Worm (Caenorhabditis elegans): ENCODE measurements around the gene snx-6.

snx-6 gene

DNA sequence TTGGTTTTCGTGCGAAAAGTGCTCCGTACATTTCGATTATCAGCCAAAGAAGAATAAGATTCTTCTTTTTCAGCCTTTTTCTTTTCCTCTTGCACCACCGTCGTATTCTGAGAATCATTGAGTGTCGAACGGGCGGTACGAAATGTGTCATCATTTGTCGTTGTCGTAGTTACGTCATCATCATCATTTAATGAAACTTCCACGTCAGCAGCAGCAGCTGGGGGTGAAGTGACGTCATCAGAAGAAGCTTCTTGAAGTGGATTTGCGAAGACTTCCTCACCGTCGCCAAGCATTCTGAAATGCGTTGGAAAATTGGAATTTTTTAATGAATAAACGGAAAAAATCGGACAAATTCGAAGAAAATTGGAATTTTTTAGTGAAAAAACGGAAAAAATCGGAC lies at the start of gene snx-6:
Gene snx-6 (minus strand): TSS at position 294 of the 400 bp plus-strand sequence.
- TF ChIP-seq skn-1 (tag; optimal IDR thresholded peaks at IDR 0.05) (no peak), nhr-237 (tag; optimal IDR thresholded peaks at IDR 0.05) (no peak), nhr-76 (tag; optimal IDR thresholded peaks at IDR 0.05) (no peak), unc-62 (GFP tag; optimal IDR thresholded peaks at IDR 0.05) (no peak), nhr-43 (tag; optimal IDR thresholded peaks at IDR 0.05; ENCODE audit: poor library complexity, severe bottlenecking) (no peak), elt-3 (tag; optimal IDR thresholded peaks at IDR 0.05) (no peak), ama-1 (optimal IDR thresholded peaks at IDR 0.05) (no peak), aly-2 (tag; optimal IDR thresholded peaks at IDR 0.05) (no peak), nhr-77 (tag; optimal IDR thresholded peaks at IDR 0.05) (no peak), sea-2 (GFP tag; optimal IDR thresholded peaks at IDR 0.05) (no peak), ZK546.5 (tag; optimal IDR thresholded peaks at IDR 0.05) (no peak), hmg-11 (tag; optimal IDR thresholded peaks at IDR 0.05) (no peak), nhr-12 (tag; optimal IDR thresholded peaks at IDR 0.05) (no peak), ztf-11 (tag; optimal IDR thresholded peaks at IDR 0.05) (no peak), lsy-12 (tag; optimal IDR thresholded peaks at IDR 0.05) (no peak), fkh-10 (GFP tag; optimal IDR thresholded peaks at IDR 0.05) (no peak), daf-12 (tag; optimal IDR thresholded peaks at IDR 0.05) (no peak)

- TF ChIP-seq sea-2 (GFP tag; optimal IDR thresholded peaks at IDR 0.05), result no peak
- no peak for TF ChIP-seq ztf-4 (tag; optimal IDR thresholded peaks at IDR 0.05)
- TF ChIP-seq nhr-76 (tag; optimal IDR thresholded peaks at IDR 0.05), result no peak
- no peak for TF ChIP-seq fos-1 (tag; optimal IDR thresholded peaks at IDR 0.05)
- no peak for TF ChIP-seq ceh-28 (tag; optimal IDR thresholded peaks at IDR 0.05)
- no peak for TF ChIP-seq zag-1 (tag; optimal IDR thresholded peaks at IDR 0.05)
- TF ChIP-seq ceh-9 (tag; optimal IDR thresholded peaks at IDR 0.05), result no peak
- TF ChIP-seq ztf-11 (tag; optimal IDR thresholded peaks at IDR 0.05), result no peak
- TF ChIP-seq nhr-28 (tag; optimal IDR thresholded peaks at IDR 0.05), result no peak
- no peak for TF ChIP-seq aly-2 (tag; optimal IDR thresholded peaks at IDR 0.05)
- no peak for TF ChIP-seq nhr-25 (tag; optimal IDR thresholded peaks at IDR 0.05)
- no peak for TF ChIP-seq skn-1 (tag; optimal IDR thresholded peaks at IDR 0.05)
- no peak for TF ChIP-seq snpc-4 (tag; optimal IDR thresholded peaks at IDR 0.05)
- no peak for TF ChIP-seq unc-62 (GFP tag; optimal IDR thresholded peaks at IDR 0.05)
- TF ChIP-seq jun-1 (tag; optimal IDR thresholded peaks at IDR 0.05), result no peak
- no peak for TF ChIP-seq lin-39 (tag; optimal IDR thresholded peaks at IDR 0.05)
- no peak for TF ChIP-seq ceh-16 (tag; optimal IDR thresholded peaks at IDR 0.05)
- TF ChIP-seq egl-27 (tag; optimal IDR thresholded peaks at IDR 0.05), result no peak
- no peak for TF ChIP-seq elt-3 (tag; optimal IDR thresholded peaks at IDR 0.05)
Observed at ce11 chrV:18022179-18022578, 42.3 kb upstream of the snx-6 start, which contains the start of gene prp-6. prp-6 (plus strand) TSS chrV:18022479.

DNA sequence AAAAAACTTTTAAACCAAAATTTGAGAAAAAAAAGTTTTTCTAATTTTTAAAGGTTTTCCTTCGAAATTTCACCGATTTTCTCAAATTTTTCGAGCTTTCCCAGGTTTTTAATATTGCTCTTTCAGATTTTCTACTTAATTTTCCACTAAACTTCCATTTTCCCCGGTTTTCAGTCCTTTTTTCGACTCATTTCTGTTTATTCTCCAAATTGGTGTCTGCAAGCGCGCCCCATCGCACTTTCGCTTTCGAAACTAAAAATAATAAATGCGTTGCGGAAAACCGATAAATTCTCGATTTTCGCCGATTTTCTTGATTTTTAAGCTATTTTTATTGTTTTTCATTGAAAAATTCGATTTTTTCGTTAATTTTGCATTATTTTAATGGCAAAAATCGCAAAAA lies 41.6 kb upstream of the snx-6 start:
- TF ChIP-seq lsy-12 (tag; optimal IDR thresholded peaks at IDR 0.05) (no peak), lin-15B (tag; optimal IDR thresholded peaks at IDR 0.05) (peak; percentile 40), snpc-4 (tag; optimal IDR thresholded peaks at IDR 0.05) (peak; percentile 36)

DNA sequence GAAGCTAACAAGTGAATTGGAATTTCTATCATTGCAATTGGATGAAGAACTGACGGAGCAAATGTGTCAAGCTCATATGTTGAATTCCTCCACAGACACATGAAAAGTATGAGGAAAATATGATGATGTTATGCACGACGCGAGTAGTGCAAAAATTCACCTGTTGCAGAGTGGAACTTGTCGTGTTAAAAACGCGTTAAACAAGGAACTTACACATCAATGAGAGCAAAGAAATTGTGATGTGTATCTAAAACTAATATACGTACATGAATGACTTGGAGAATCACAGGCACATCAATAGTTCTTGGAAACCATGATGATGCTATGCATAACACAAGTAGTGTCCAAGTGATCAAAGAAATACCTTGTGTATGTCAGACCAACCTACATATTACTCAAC lies 37.3 kb upstream of the snx-6 start, which contains the start of gene srh-134:
Gene srh-134 (minus strand): TSS at position 101 of the 400 bp plus-strand sequence.
- TF ChIP-seq nhr-77 (tag; optimal IDR thresholded peaks at IDR 0.05) (no peak), pha-4 (tag; optimal IDR thresholded peaks at IDR 0.05) (no peak)

ce11 chrV:18014116-18014515 lies 34.2 kb upstream of the snx-6 start, which contains the start of gene srh-133:
srh-133 (minus strand) TSS chrV:18014216.
- TF ChIP-seq nhr-43 (tag; optimal IDR thresholded peaks at IDR 0.05; ENCODE audit: poor library complexity, severe bottlenecking), result no peak
- no peak for TF ChIP-seq ceh-9 (tag; optimal IDR thresholded peaks at IDR 0.05)
- no peak for TF ChIP-seq lin-39 (tag; optimal IDR thresholded peaks at IDR 0.05)
- no peak for TF ChIP-seq fkh-2 (tag; optimal IDR thresholded peaks at IDR 0.05)
- TF ChIP-seq ceh-28 (tag; optimal IDR thresholded peaks at IDR 0.05), result no peak
- no peak for TF ChIP-seq egl-5 (tag; optimal IDR thresholded peaks at IDR 0.05)
- TF ChIP-seq sea-2 (GFP tag; optimal IDR thresholded peaks at IDR 0.05), result no peak
- TF ChIP-seq nhr-23 (tag; optimal IDR thresholded peaks at IDR 0.05), result no peak
- no peak for TF ChIP-seq nhr-76 (tag; optimal IDR thresholded peaks at IDR 0.05)
- TF ChIP-seq ceh-16 (tag; optimal IDR thresholded peaks at IDR 0.05), result no peak
- TF ChIP-seq ztf-11 (tag; optimal IDR thresholded peaks at IDR 0.05), result no peak
- no peak for TF ChIP-seq daf-12 (tag; optimal IDR thresholded peaks at IDR 0.05)
- TF ChIP-seq skn-1 (tag; optimal IDR thresholded peaks at IDR 0.05), result no peak
- TF ChIP-seq nhr-25 (tag; optimal IDR thresholded peaks at IDR 0.05), result no peak
- no peak for TF ChIP-seq snpc-4 (tag; optimal IDR thresholded peaks at IDR 0.05)
- TF ChIP-seq eor-1 (tag; optimal IDR thresholded peaks at IDR 0.05), result no peak
- TF ChIP-seq aly-2 (tag; optimal IDR thresholded peaks at IDR 0.05), result no peak
- TF ChIP-seq lin-15B (tag; optimal IDR thresholded peaks at IDR 0.05), result no peak
- TF ChIP-seq zag-1 (tag; optimal IDR thresholded peaks at IDR 0.05), result no peak
- TF ChIP-seq ama-1 (optimal IDR thresholded peaks at IDR 0.05), result no peak

Data from whole organism, L3 larva.